Worm (Caenorhabditis elegans): ENCODE data around the gene C48D1.9.

Gene C48D1.9

ce11 chrIV:13193239-13193638 lies 16.2 kb downstream of the C48D1.9 start, which contains the start of gene F58D2.5:
Gene F58D2.5, minus strand, starts transcription at chrIV:13193339.
- TF ChIP-seq nhr-47 (tag; optimal IDR thresholded peaks at IDR 0.05) (no peak), snu-23 (GFP tag; optimal IDR thresholded peaks at IDR 0.05) (no peak), dsc-1 (tag; optimal IDR thresholded peaks at IDR 0.05) (no peak), Y116A8C.19 (tag; optimal IDR thresholded peaks at IDR 0.05; ENCODE audit: borderline replicate concordance) (no peak), tbx-2 (tag; optimal IDR thresholded peaks at IDR 0.05) (no peak), lin-15B (tag; optimal IDR thresholded peaks at IDR 0.05) (no peak), mep-1 (tag; optimal IDR thresholded peaks at IDR 0.05) (no peak), lin-14 (GFP tag; optimal IDR thresholded peaks at IDR 0.05) (no peak), unc-30 (tag; optimal IDR thresholded peaks at IDR 0.05) (no peak), zag-1 (tag; optimal IDR thresholded peaks at IDR 0.05) (no peak), skn-1 (tag; optimal IDR thresholded peaks at IDR 0.05) (no peak), vab-15 (tag; optimal IDR thresholded peaks at IDR 0.05) (no peak), unc-98 (GFP tag; IDR thresholded peaks at IDR 0.05) (no peak), lin-13 (GFP tag; optimal IDR thresholded peaks at IDR 0.05) (no peak)

- no peak for TF ChIP-seq efl-1 (optimal IDR thresholded peaks at IDR 0.05)
- peak in 1 of 2 experiments; percentile 65 for TF ChIP-seq efl-1 (GFP tag; optimal IDR thresholded peaks at IDR 0.05 in 1 of 2)
- no peak for TF ChIP-seq ceh-63 (GFP tag; optimal IDR thresholded peaks at IDR 0.05)
- no peak for TF ChIP-seq lir-3 (tag; optimal IDR thresholded peaks at IDR 0.05; ENCODE audit: poor library complexity)
- no peak for TF ChIP-seq nhr-71 (tag; optimal IDR thresholded peaks at IDR 0.05)
- no peak for TF ChIP-seq jun-1 (tag; optimal IDR thresholded peaks at IDR 0.05)
Observed at ce11 chrIV:13190075-13190474, 19.4 kb downstream of the C48D1.9 start.

- TF ChIP-seq nhr-47 (tag; optimal IDR thresholded peaks at IDR 0.05): no peak
- no peak for TF ChIP-seq unc-30 (tag; optimal IDR thresholded peaks at IDR 0.05)
- no peak for TF ChIP-seq nhr-20 (tag; optimal IDR thresholded peaks at IDR 0.05)
- no peak for TF ChIP-seq C34B4.2 (tag; optimal IDR thresholded peaks at IDR 0.05)
- TF ChIP-seq lir-3 (tag; optimal IDR thresholded peaks at IDR 0.05; ENCODE audit: poor library complexity): no peak
- TF ChIP-seq lin-15B (tag; optimal IDR thresholded peaks at IDR 0.05): no peak
- no peak for TF ChIP-seq vab-15 (tag; optimal IDR thresholded peaks at IDR 0.05)
- no peak for TF ChIP-seq ceh-8 (GFP tag; optimal IDR thresholded peaks at IDR 0.05)
- no peak for TF ChIP-seq rnt-1 (tag; optimal IDR thresholded peaks at IDR 0.05)
- TF ChIP-seq F16B12.6 (tag; optimal IDR thresholded peaks at IDR 0.05): no peak
- TF ChIP-seq fos-1 (tag; optimal IDR thresholded peaks at IDR 0.05): no peak
- TF ChIP-seq zag-1 (tag; optimal IDR thresholded peaks at IDR 0.05): no peak
- TF ChIP-seq hlh-4 (tag; optimal IDR thresholded peaks at IDR 0.05): no peak
- TF ChIP-seq ama-1 (optimal IDR thresholded peaks at IDR 0.05): no peak
- TF ChIP-seq nhr-90 (tag; optimal IDR thresholded peaks at IDR 0.05; ENCODE audit: poor library complexity): no peak
- no peak for TF ChIP-seq zip-4 (GFP tag; optimal IDR thresholded peaks at IDR 0.05)
- TF ChIP-seq blmp-1 (tag; optimal IDR thresholded peaks at IDR 0.05): no peak
- no peak for TF ChIP-seq pag-3 (tag; optimal IDR thresholded peaks at IDR 0.05; ENCODE audit: borderline replicate concordance, insufficient read depth)
Observed at ce11 chrIV:13189467-13189866, 20.0 kb downstream of the C48D1.9 start, which contains the start of gene F58D2.2. Gene F58D2.2, plus strand, starts transcription at chrIV:13189767.

- no peak for TF ChIP-seq ztf-4 (tag; optimal IDR thresholded peaks at IDR 0.05)
- TF ChIP-seq C34B4.2 (tag; optimal IDR thresholded peaks at IDR 0.05): no peak
- no peak for TF ChIP-seq nhr-71 (tag; optimal IDR thresholded peaks at IDR 0.05)
- no peak for TF ChIP-seq mep-1 (tag; optimal IDR thresholded peaks at IDR 0.05)
- no peak for TF ChIP-seq xbp-1 (tag; optimal IDR thresholded peaks at IDR 0.05)
- TF ChIP-seq pag-3 (tag; optimal IDR thresholded peaks at IDR 0.05; ENCODE audit: borderline replicate concordance, insufficient read depth): no peak
- TF ChIP-seq unc-30 (tag; optimal IDR thresholded peaks at IDR 0.05): no peak
- TF ChIP-seq efl-3 (GFP tag; optimal IDR thresholded peaks at IDR 0.05): no peak
- TF ChIP-seq dpl-1 (GFP tag; optimal IDR thresholded peaks at IDR 0.05): no peak
- no peak for TF ChIP-seq egl-27 (tag; optimal IDR thresholded peaks at IDR 0.05)
- no peak for TF ChIP-seq zip-4 (GFP tag; optimal IDR thresholded peaks at IDR 0.05)
- TF ChIP-seq nhr-237 (tag; optimal IDR thresholded peaks at IDR 0.05): no peak
- TF ChIP-seq zag-1 (tag; optimal IDR thresholded peaks at IDR 0.05): no peak
Observed at ce11 chrIV:13188959-13189358, 20.5 kb downstream of the C48D1.9 start, which contains the start of gene F58D2.4. Gene F58D2.4, minus strand, starts transcription at chrIV:13189059.
